Worm (Caenorhabditis elegans) whole organism, early embryonic: ENCODE results near the gene F54D10.9.

Experiments used
- ama-1 ChIP-seq: fragments of 150-350 bp; optimal IDR thresholded peaks from 2 replicates; lab custom pipeline; 2014
- ceh-13 ChIP-seq: fragments of 200-800 bp; sonication (Bioruptor generic); optimal IDR thresholded peaks from 2 replicates; lab custom pipeline; 2018; ENCODE audit warnings: mild to moderate bottlenecking, missing genetic modification characterization, missing compliant biosample characterization
- ceh-36 ChIP-seq: sonication (generic microtip); optimal IDR thresholded peaks from 2 replicates; lab custom pipeline; 2016; ENCODE audit warnings: missing genetic modification characterization, inconsistent platforms, missing compliant biosample characterization
- ets-7 ChIP-seq: sonication (generic microtip); optimal IDR thresholded peaks from 2 replicates; lab custom pipeline; 2016; ENCODE audit warnings: missing genotype, missing genetic modification characterization, missing compliant biosample characterization
- flt-1 ChIP-seq: fragments of 200-800 bp; sonication (Bioruptor generic); IDR thresholded peaks from 2 replicates; pipeline ENCODE4 v1.3.6; 2022; ENCODE audit warnings: missing genetic modification characterization, missing compliant biosample characterization
- pes-1 ChIP-seq: fragments of 200-800 bp; sonication (Bioruptor generic); IDR thresholded peaks from 2 replicates; pipeline ENCODE4 v1.3.6; 2022; ENCODE audit warnings: missing genetic modification reagents, missing genetic modification characterization, missing compliant biosample characterization
- sea-1 ChIP-seq: fragments of 200-800 bp; sonication (Bioruptor generic); conservative IDR thresholded peaks from 2 replicates; pipeline ENCODE4 v1.3.6; 2022; ENCODE audit warnings: missing genetic modification characterization, missing compliant biosample characterization
- tbx-11 ChIP-seq: fragments of 200-800 bp; sonication (Bioruptor generic); IDR thresholded peaks from 2 replicates; pipeline ENCODE4 v1.3.6; 2022; ENCODE audit warnings: missing genetic modification characterization, missing compliant biosample characterization
- tbx-37 ChIP-seq: fragments of 200-800 bp; sonication (Bioruptor generic); conservative IDR thresholded peaks from 2 replicates; pipeline ENCODE4 v1.3.6; 2022; ENCODE audit warnings: missing genetic modification reagents, missing genetic modification characterization, missing compliant biosample characterization

ce11 chrII:3785257-3785656 is 47.0 kb downstream of the F54D10.9 start, which contains the start of gene T24E12.1:
- TF ChIP-seq ama-1: no peak
- no peak for TF ChIP-seq ceh-36 (tag; lab: Kevin White, UChicago)
- no peak for TF ChIP-seq ceh-13 (GFP tag; lab: Kevin White, UChicago)
- no peak for TF ChIP-seq tbx-37
- no peak for TF ChIP-seq flt-1
- TF ChIP-seq pes-1: no peak
- no peak for TF ChIP-seq tbx-11 (GFP tag; lab: Robert Waterston, UW)
- TF ChIP-seq ets-7 (tag; lab: Kevin White, UChicago): no peak
- TF ChIP-seq sea-1: no peak
